Worm (Caenorhabditis elegans): Measurements from ENCODE around the gene R03H10.4.
"Not testable (repeated sequence)": the region's sequence is repeated elsewhere in the genome, so short reads cannot be mapped to it uniquely, and the experiment has no call there.

The R03H10.4 gene

DNA sequence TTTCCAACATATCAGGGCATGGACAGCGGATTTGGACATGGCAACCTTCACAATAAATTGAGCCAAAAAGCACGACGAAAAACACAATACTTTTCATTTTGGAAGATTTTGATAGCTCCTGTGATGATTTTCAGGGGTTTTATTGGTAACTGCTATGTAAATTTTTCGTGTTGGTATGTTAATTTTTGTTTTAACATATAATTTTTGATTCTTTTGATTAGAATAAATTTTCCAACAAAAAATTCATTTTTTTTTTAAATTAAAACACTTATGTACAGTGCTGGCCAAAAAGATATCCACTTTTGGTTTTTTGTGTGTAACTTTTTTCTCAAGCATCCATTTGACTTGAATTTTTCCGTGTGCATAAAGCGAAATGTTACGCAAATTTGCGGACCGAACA, at the start of gene R03H10.4:
Gene R03H10.4, minus strand, starts transcription at position 101 of the 400 bp plus-strand sequence.
- not testable (repeated sequence) for TF ChIP-seq unc-62 (GFP tag; optimal IDR thresholded peaks at IDR 0.05)

DNA sequence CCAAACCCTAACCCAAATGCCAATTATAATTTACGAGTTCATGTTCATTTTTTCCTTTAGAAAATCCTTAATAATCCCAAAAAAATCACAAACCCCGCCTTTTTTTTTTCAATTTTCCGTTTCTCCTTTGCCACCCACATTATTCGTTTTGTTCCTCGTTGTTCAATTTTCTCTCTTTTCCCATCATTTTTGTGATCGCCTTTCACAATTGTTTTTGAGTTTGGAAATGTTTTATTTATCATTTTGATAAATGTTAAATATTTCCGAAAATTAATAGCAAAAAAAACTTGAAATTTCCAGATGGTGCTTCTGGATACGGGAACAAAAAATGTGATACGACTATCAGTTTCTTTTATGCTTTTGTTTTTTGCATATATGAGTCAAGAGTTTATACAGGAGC, 47.0 kb upstream of the R03H10.4 start, which contains the start of gene F31D5.2:
Gene F31D5.2, plus strand, starts transcription at position 301 of the 400 bp plus-strand sequence.
- no peak for TF ChIP-seq unc-62 (GFP tag; optimal IDR thresholded peaks at IDR 0.05)

DNA sequence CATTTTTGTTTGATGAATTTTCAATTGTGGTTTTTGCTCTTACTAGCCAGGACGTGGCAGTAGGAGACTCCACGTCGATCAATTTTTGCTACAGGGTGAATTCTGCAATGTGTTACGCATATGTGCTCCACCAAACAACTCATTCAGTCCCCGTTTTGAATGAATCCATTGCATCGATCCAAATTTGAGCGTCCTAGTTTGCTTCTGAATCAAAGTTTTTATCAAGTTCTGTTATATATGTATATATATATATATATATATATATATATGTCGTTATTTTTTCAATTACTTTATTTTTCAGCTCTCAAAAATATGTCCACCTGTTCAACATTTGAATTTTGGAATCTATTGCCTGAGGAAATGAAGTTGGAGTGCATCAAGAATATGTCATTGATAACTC, 42.8 kb upstream of the R03H10.4 start, which contains the start of gene F31D5.7:
Gene F31D5.7, plus strand, starts transcription at position 301 of the 400 bp plus-strand sequence.
- TF ChIP-seq unc-62 (GFP tag; optimal IDR thresholded peaks at IDR 0.05) = no peak

DNA sequence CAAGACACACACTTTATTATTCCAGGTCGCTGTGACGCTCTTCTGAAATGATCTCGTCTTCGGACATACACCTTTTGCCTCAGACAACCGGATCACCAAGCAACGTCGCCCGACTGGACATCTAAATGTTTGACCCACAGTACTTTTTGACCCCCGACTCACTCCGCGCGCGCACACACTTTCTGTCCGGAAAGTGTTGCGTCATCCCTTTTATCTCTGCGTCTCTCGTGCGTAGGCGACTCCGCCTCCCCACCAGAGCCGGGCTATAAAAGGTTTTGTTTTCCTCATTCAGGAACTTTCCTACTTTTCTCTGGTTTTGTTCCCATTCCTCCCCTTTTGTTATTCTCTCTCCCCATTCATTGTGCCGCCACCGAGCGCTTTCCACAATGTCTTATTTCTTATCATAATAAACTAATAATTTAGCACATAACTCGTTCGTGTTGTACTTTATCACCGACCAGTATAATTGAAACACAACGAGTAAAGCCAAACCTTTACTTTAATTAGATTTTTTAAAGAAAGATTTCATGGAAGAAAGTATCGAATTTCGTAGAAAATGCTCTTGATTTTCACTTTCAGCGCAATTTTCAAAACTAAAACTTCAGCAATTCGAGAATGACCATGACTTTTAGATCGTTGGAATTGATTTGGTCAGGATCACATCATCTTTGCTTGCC, 40.9 kb upstream of the R03H10.4 start, which contains the start of gene F31D5.6:
Gene F31D5.6, plus strand, starts transcription at position 627 of the 677 bp plus-strand sequence.
- TF ChIP-seq unc-62 (GFP tag; optimal IDR thresholded peaks at IDR 0.05) = no peak

DNA sequence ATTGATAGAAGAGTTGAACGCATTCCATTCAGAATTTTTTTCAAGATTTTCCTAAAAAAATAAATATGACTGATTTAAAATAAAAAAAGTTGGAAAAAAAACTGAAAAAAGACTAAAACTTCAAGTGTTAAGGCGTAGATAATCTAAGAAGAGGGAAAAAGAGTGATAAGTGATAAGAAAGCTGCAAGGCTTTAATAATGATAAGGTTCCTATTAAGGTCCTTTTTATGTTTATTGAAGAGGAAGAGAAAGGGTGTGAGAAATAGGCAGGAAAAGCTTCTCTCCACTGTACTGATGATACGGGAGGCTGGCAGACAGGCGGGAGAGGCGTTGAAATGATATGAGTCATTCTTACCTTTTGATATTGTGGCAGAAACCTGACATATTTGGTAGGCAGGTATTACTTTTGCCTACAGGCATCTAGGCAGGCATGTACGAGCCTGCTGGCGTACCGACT, 35.5 kb upstream of the R03H10.4 start, which contains the start of gene mth-1:
Gene mth-1, minus strand, starts transcription at position 51 of the 456 bp plus-strand sequence.
- TF ChIP-seq unc-62 (GFP tag; optimal IDR thresholded peaks at IDR 0.05) = no peak

DNA sequence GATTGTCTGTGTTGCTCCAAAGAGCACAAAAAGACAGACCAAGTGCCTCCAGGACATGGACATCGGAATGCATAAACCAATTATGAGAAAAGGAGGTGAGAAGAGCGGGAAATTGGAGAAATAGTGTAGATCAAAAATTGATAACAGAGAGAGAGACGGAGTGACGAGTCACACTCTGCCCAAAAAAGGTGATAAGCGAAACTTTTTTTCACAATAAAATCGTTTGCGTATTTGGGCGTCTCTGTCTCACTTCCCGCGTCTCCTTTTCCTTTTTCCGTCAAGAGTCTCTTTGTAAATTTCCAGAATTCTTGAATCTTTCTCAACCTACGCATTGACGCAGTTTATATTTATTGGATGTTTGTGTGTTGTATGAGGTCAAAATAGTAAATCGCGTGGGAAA, 25.8 kb upstream of the R03H10.4 start, which contains the start of gene mth-2:
Gene mth-2, minus strand, starts transcription at position 188 of the 400 bp plus-strand sequence.
- TF ChIP-seq unc-62 (GFP tag; optimal IDR thresholded peaks at IDR 0.05) = no peak

DNA sequence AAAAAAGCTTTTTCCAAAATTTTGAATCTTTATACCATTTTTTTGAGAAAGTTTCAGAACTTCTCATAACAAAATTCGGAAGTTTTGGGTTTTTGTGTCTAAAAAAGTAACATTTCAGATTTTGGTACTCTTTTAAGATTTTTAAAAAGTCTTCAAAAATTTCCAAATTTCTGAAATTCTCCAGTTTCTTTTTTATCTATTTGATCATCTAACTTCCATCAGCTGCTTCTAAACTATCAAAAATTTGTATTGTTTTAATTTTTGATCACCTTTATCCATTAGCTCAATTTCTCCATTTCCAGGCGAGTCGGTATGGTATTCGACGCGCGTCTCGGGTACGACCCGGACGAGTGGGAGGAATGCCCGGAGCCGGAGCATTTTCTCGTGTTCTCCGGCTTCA, 18.1 kb upstream of the R03H10.4 start, which contains the start of gene cpna-1:
Gene cpna-1, plus strand, starts transcription at position 301 of the 400 bp plus-strand sequence.
- TF ChIP-seq unc-62 (GFP tag; optimal IDR thresholded peaks at IDR 0.05) = no peak

DNA sequence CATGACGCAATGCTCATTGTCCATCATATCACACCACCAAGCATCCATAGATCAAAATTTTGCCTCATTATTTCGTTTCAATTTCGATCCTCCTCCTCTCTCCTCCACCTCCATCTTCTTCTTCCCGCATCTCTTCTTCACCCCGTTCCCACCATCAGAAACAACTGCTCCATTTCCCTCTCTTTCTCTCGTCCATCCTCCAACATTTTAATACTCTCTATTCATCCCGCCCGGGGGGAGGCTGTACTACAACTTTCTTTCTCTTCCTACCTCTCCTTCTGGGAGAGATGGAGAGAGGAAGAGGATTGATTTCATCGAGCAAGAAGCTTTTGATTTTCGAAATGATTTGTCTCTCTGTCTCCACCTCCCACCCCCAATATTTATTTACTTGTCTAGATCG, 15.7 kb upstream of the R03H10.4 start:
- TF ChIP-seq unc-62 (GFP tag; optimal IDR thresholded peaks at IDR 0.05) = no peak

DNA sequence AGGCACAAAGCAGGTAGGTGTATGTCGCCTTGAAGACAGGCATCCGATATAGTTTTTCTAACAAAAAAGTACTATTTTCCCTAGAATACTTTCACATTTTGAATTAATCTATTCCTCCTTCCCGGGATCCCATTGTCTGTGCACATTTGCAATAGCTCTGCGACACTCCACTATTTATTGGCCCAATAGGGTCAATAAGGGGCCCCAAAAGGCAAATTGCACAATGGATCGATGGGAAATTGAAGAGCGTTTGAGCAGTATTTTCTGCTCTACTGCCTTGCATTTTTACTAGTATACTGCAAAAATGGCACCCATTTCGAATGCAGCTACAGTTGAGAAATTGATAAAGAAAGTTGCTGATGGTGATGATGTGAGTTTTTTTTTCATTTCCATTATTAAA, 14.1 kb upstream of the R03H10.4 start, which contains the start of gene R03H10.11:
Gene R03H10.11, plus strand, starts transcription at position 301 of the 400 bp plus-strand sequence.
- no peak for TF ChIP-seq unc-62 (GFP tag; optimal IDR thresholded peaks at IDR 0.05)

DNA sequence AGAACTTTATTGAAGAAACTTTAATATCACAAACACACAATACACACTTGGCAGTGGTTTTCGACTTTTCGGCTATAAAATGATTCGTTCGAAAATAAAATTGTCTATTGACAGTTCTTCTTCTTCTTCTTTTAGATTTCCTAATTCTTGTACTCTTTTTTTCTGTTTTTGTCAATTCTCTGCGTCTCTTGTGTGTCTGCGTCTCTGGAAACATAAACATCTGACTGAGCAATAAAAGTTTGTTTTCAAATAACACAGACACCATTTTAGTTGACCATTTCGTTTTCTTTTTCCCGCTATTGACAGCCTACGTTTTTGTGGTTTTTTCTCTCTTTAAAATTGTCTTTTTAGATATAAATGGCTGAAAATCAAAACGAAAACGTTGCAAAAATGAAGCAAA, 11.6 kb upstream of the R03H10.4 start, which contains the start of gene R03H10.1:
Gene R03H10.1, plus strand, starts transcription at position 352 of the 400 bp plus-strand sequence.
- TF ChIP-seq unc-62 (GFP tag; optimal IDR thresholded peaks at IDR 0.05) = no peak

DNA sequence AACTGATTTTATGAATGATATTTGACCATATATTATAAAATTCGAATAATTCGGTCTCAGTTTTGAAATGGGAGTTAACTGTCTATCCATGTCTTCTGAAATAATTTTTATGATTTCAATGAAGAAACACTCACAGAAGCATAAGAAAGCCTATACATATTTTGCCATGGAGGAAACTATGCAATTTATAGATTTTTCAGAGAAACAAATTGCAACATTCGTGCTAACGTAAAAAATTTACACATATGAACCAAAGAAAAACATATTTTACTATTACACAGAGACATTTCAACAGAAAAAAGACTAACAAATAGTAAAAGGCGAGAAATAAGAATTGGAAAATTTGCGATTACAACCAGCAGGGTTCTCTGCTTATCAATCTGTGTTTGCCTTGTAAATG, 10.5 kb upstream of the R03H10.4 start, which contains the start of gene R03H10.7:
Gene R03H10.7, minus strand, starts transcription at position 101 of the 400 bp plus-strand sequence.
- TF ChIP-seq unc-62 (GFP tag; optimal IDR thresholded peaks at IDR 0.05) = no peak

DNA sequence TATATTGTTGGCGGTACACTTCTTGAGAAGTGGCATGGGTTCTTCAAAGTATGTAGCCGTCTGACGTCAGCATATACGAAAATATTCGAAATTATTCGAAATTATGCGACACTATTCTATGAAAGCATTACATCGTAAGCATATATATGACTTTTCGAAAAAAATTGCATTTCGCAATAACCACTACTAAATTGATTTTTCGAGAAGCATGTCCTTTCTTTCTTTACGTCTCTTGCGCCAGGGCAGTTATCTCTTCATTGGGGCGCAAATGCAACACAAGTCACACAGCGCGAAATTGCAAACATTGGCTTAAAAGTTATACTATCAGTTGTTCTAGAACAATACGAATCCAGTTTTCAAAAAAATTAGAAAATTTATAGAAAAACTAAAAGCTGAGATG, 5.5 kb upstream of the R03H10.4 start:
- TF ChIP-seq unc-62 (GFP tag; optimal IDR thresholded peaks at IDR 0.05) = no peak

DNA sequence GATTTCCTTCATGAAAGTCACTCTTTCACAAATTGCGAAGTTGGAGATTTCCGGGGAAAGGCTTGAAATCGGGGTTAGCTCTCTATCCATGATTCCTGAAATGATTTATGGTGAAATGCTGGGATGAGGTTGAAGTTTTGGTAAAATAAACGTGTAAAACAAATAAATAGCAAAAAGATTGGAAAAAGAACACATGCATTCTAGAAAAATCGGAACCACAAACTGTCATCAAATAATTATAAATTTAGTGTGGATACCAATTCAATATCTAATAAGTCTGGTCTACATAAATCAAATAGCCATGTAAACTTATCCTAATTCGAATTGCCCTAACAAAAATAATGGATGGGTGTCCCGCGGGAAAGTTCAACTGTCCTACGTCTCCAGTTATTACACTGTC, 5.1 kb upstream of the R03H10.4 start, which contains the start of gene R03H10.6:
Gene R03H10.6, minus strand, starts transcription at position 101 of the 400 bp plus-strand sequence.
- no peak for TF ChIP-seq unc-62 (GFP tag; optimal IDR thresholded peaks at IDR 0.05)

DNA sequence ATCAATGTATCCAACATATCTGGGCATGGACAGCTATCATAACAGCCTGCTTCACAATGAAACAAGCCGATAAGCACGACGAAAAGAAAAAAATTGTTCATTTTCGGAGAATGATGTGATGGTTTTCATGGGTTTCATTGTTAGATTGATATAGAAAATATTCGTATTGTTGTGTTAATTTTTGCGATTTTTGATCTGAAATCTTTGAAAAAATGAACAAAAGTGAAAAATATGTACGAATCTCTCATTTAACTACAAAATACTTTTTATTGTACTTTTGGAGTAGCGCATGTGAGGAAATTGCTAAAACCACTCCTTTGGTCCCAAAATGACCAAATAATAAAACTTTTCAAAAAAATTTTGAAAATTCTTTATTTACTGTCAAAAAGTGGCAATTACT, 2.2 kb upstream of the R03H10.4 start, which contains the start of gene R03H10.5:
Gene R03H10.5, minus strand, starts transcription at position 101 of the 400 bp plus-strand sequence.
- no peak for TF ChIP-seq unc-62 (GFP tag; optimal IDR thresholded peaks at IDR 0.05)

DNA sequence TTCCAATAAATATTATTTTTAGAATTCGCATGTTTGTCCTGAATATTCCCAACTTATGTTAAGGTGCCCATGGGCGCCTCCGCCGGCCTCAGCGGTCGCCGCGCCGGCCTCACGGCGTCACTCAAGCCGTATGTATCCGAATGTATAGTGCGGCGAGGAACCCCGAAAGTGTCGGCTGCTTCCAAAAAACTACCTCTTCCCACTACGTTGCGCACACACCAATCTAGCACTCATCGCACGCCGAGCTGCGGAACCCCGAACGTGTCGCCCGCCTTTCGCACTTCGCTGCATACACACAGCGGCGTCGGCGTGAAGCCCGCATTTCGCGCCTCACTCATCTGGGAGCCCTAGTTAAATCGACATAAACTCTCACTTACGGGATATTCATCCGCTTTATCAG, 471 bp downstream of the R03H10.4 start:
- no peak for TF ChIP-seq unc-62 (GFP tag; optimal IDR thresholded peaks at IDR 0.05)

DNA sequence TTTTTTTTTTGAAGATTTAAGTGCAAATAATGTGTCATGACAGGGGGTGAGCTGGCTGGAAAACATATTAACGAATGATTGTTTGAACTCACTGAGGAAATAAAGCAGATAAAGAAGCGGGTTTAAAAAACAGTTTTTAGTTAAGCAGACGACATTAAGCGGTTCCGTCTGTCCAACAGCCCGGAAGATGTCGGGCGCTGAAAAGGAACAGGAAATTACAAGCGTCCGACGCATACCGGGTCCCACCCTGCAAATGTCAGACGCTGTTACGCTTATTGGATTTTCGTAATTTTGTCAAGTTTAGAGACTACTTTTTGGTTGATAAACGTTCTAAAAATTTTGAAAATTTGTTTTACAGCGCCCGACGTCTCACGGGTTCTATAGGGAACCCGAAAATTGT, 8.7 kb downstream of the R03H10.4 start:
- TF ChIP-seq unc-62 (GFP tag; optimal IDR thresholded peaks at IDR 0.05) = no peak

DNA sequence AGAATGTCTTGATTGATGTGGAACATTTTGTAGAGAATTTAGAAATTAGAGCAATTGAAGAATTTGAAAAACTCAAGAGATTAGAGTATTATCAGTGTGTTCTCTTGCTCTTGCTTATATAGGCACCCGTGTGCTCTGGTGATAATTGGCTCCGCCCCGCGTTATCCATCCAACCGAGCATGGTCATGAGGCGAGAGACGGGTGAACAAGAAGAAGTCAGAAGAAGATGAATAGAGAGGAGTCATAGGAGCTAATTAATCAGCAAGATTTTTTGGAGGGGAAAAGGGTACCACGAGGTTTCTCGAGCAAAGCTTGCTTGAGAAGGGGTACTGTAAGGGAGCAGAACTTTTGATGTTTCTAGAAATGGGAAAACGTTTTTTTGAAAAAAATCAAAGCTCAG, 10.5 kb downstream of the R03H10.4 start:
- TF ChIP-seq unc-62 (GFP tag; optimal IDR thresholded peaks at IDR 0.05) = no peak
